Worm (Caenorhabditis elegans) whole organism, late embryonic: ENCODE data around the gene nhr-286.

Source experiments
- F13H6.1 ChIP-seq: sonication (generic microtip); optimal IDR thresholded peaks from 2 replicates; lab custom pipeline; 2016; ENCODE audit warnings: missing genetic modification characterization, missing compliant biosample characterization
- K09A11.1 ChIP-seq: sonication (generic microtip); optimal IDR thresholded peaks from 2 replicates; lab custom pipeline; 2017; ENCODE audit warnings: antibody characterized with exemption, mild to moderate bottlenecking, missing genetic modification characterization, missing compliant biosample characterization; ENCODE audit not compliant: insufficient read depth
- T23F11.4 ChIP-seq: fragments of 200-800 bp; sonication (Bioruptor generic); optimal IDR thresholded peaks from 2 replicates; lab custom pipeline; 2018; ENCODE audit warnings: mild to moderate bottlenecking, missing genetic modification characterization, missing compliant biosample characterization
- Y22D7AL.16 ChIP-seq: sonication (generic microtip); optimal IDR thresholded peaks from 2 replicates; lab custom pipeline; 2016; ENCODE audit warnings: missing genetic modification characterization, missing compliant biosample characterization
- ahr-1 ChIP-seq: sonication (generic microtip); optimal IDR thresholded peaks from 2 replicates; lab custom pipeline; 2016; ENCODE audit warnings: missing genetic modification characterization, missing compliant biosample characterization
- ama-1 ChIP-seq: fragments of 150-350 bp; optimal IDR thresholded peaks from 2 replicates; lab custom pipeline; 2014
- ceh-14 ChIP-seq: sonication (generic microtip); optimal IDR thresholded peaks from 2 replicates; lab custom pipeline; 2016; ENCODE audit warnings: missing genotype, missing genetic modification characterization, missing compliant biosample characterization
- ceh-18 ChIP-seq: sonication (generic microtip); optimal IDR thresholded peaks from 2 replicates; lab custom pipeline; 2016; ENCODE audit warnings: missing genetic modification characterization, missing compliant biosample characterization
- ceh-19 ChIP-seq: fragments of 200-800 bp; sonication (Bioruptor generic); optimal IDR thresholded peaks from 2 replicates; lab custom pipeline; 2018; ENCODE audit warnings: mild to moderate bottlenecking, missing genetic modification characterization, missing compliant biosample characterization
- ceh-22 ChIP-seq: sonication (generic microtip); optimal IDR thresholded peaks from 2 replicates; lab custom pipeline; 2017; ENCODE audit warnings: missing biosample characterization, missing genetic modification characterization
- ceh-30 ChIP-seq: fragments of 150-350 bp; optimal IDR thresholded peaks from 2 replicates; lab custom pipeline; 2014; ENCODE audit warnings: missing biosample characterization, missing genetic modification characterization
- ceh-31 ChIP-seq: sonication (generic microtip); optimal IDR thresholded peaks from 2 replicates; lab custom pipeline; 2016; ENCODE audit warnings: missing genetic modification characterization, missing compliant biosample characterization
- ceh-45 ChIP-seq: fragments of 200-800 bp; sonication (Bioruptor generic); IDR thresholded peaks from 2 replicates; pipeline ENCODE4 v1.3.6; 2022; ENCODE audit warnings: missing genetic modification reagents, missing genetic modification characterization, missing compliant biosample characterization
- ceh-48 ChIP-seq: sonication (generic microtip); optimal IDR thresholded peaks from 2 replicates; lab custom pipeline; 2016; ENCODE audit warnings: missing genetic modification characterization, inconsistent platforms, missing compliant biosample characterization
- ceh-9 ChIP-seq: sonication (generic microtip); optimal IDR thresholded peaks from 2 replicates; lab custom pipeline; 2016; ENCODE audit warnings: mild to moderate bottlenecking, missing genetic modification characterization, inconsistent platforms, missing compliant biosample characterization
- dve-1 ChIP-seq: sonication (generic microtip); optimal IDR thresholded peaks from 2 replicates; lab custom pipeline; 2017; ENCODE audit warnings: antibody characterized with exemption, mild to moderate bottlenecking, missing genetic modification characterization, missing compliant biosample characterization
- elt-2 ChIP-seq: sonication (generic microtip); optimal IDR thresholded peaks from 2 replicates; lab custom pipeline; 2016; ENCODE audit warnings: missing genetic modification reagents, missing genetic modification characterization, missing compliant biosample characterization
- ets-4 ChIP-seq: sonication (generic microtip); optimal IDR thresholded peaks from 2 replicates; lab custom pipeline; 2016; ENCODE audit warnings: missing genetic modification characterization, missing compliant biosample characterization
- eyg-1 ChIP-seq: sonication (generic microtip); optimal IDR thresholded peaks from 2 replicates; lab custom pipeline; 2016; ENCODE audit warnings: missing genotype, missing genetic modification characterization, missing compliant biosample characterization
- fkh-6 ChIP-seq: sonication (generic microtip); optimal IDR thresholded peaks from 2 replicates; lab custom pipeline; 2016; ENCODE audit warnings: missing genetic modification characterization, missing compliant biosample characterization
- hlh-30 ChIP-seq: sonication (generic microtip); optimal IDR thresholded peaks from 2 replicates; lab custom pipeline; 2017; ENCODE audit warnings: antibody characterized with exemption, missing genetic modification characterization, missing compliant biosample characterization; ENCODE audit not compliant: insufficient read depth
- hlh-6 ChIP-seq: sonication (generic microtip); optimal IDR thresholded peaks from 2 replicates; lab custom pipeline; 2016; ENCODE audit warnings: missing genotype, missing genetic modification characterization, missing compliant biosample characterization
- hlh-8 ChIP-seq: sonication (generic microtip); optimal IDR thresholded peaks from 2 replicates; lab custom pipeline; 2016; ENCODE audit warnings: missing genotype, missing genetic modification characterization, missing compliant biosample characterization
- lin-11 ChIP-seq: fragments of 200-800 bp; sonication (Bioruptor generic); optimal IDR thresholded peaks from 2 replicates; lab custom pipeline; 2018; ENCODE audit warnings: mild to moderate bottlenecking, missing genetic modification characterization, missing compliant biosample characterization
- mec-3 ChIP-seq: sonication (generic microtip); optimal IDR thresholded peaks from 2 replicates; lab custom pipeline; 2016; ENCODE audit warnings: borderline replicate concordance, missing genetic modification characterization, missing compliant biosample characterization
- nfya-1 ChIP-seq: sonication (generic microtip); optimal IDR thresholded peaks from 2 replicates; lab custom pipeline; 2017; ENCODE audit warnings: missing genetic modification characterization, mild to moderate bottlenecking, missing compliant biosample characterization, antibody characterized with exemption, moderate library complexity
- nhr-232 ChIP-seq: sonication (generic microtip); optimal IDR thresholded peaks from 2 replicates; lab custom pipeline; 2016; ENCODE audit warnings: missing genetic modification characterization, missing compliant biosample characterization
- npax-4 ChIP-seq: sonication (generic microtip); optimal IDR thresholded peaks from 2 replicates; lab custom pipeline; 2016; ENCODE audit warnings: missing genetic modification characterization, missing compliant biosample characterization
- pha-4 ChIP-seq: fragments of 150-350 bp; optimal IDR thresholded peaks from 2 replicates; lab custom pipeline; 2018; ENCODE audit warnings: missing biosample characterization, missing genetic modification reagents, missing genetic modification characterization
- pros-1 ChIP-seq: fragments of 150-350 bp; optimal IDR thresholded peaks from 2 replicates; lab custom pipeline; 2014; ENCODE audit warnings: missing biosample characterization, missing genetic modification reagents, missing genetic modification characterization
- ref-2 ChIP-seq: sonication (generic microtip); optimal IDR thresholded peaks from 2 replicates; lab custom pipeline; 2016; ENCODE audit warnings: missing genetic modification characterization, missing compliant biosample characterization
- rnt-1 ChIP-seq: sonication (generic microtip); optimal IDR thresholded peaks from 2 replicates; lab custom pipeline; 2016; ENCODE audit warnings: missing genetic modification characterization, missing compliant biosample characterization
- sox-4 ChIP-seq: sonication (generic microtip); optimal IDR thresholded peaks from 2 replicates; lab custom pipeline; 2017; ENCODE audit warnings: mild to moderate bottlenecking, missing genetic modification characterization, inconsistent platforms, missing compliant biosample characterization
- syd-9 ChIP-seq: sonication (generic microtip); optimal IDR thresholded peaks from 2 replicates; lab custom pipeline; 2016; ENCODE audit warnings: mild to moderate bottlenecking, missing genetic modification characterization, moderate library complexity, missing compliant biosample characterization
- tbx-7 ChIP-seq: sonication (generic microtip); optimal IDR thresholded peaks from 2 replicates; lab custom pipeline; 2016; ENCODE audit warnings: missing genotype, missing genetic modification characterization, missing compliant biosample characterization
- ttx-3 ChIP-seq: sonication (generic microtip); optimal IDR thresholded peaks from 2 replicates; lab custom pipeline; 2016; ENCODE audit warnings: missing genetic modification reagents, missing genetic modification characterization, missing compliant biosample characterization
- unc-55 ChIP-seq: sonication (generic microtip); optimal IDR thresholded peaks from 2 replicates; lab custom pipeline; 2017; ENCODE audit warnings: missing biosample characterization, missing genetic modification reagents, missing genetic modification characterization
- unc-86 ChIP-seq: sonication (generic microtip); optimal IDR thresholded peaks from 2 replicates; lab custom pipeline; 2016; ENCODE audit warnings: missing genetic modification characterization, missing compliant biosample characterization

nhr-286 gene

DNA sequence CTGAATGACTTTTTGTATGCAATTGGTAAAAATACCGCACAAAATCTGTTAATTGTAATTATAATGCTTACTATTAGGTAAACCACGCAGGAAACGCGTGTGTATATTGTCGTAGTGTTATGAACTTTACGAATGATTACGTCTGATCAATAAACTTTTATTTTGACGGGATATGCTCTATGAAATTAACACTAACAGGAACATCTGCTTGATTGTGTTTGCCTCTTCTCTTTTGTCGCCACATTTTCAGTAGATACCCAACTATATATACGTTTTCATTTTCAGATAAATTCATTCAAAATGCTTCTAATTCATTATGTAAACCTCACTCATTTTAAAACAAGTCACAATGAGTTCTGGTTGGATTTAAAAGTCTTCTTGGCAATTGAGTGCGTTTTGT, 40.8 kb upstream of the nhr-286 start, which contains the start of gene sre-10:
TSS of gene sre-10 (plus strand) at position 301 of the 400 bp plus-strand sequence.
- TF ChIP-seq ahr-1 (no peak), elt-2 (tag; lab: Kevin White, UChicago) (no peak), syd-9 (tag; lab: Kevin White, UChicago) (no peak)

DNA sequence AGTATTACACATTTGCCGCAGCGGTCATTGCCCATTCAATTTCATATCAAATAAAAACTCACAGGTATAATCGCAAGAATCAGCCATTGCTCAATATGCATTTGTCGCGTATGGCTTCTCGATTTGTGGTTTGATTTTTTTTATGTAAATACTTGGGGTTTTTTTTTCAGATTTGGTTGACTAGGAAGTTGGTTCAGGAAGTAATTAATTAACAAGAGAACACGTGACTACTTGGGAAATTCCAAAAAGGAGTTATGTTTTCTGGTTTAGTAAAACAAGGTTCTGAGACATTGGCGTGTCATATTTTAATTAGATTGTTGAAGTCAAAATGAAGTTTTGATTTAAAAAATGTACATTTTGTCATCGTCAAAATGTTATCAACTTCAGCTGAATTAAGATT, 39.6 kb upstream of the nhr-286 start, which contains the start of gene srx-36:
TSS of gene srx-36 (minus strand) at position 101 of the 400 bp plus-strand sequence.
- no peak for TF ChIP-seq hlh-8 (tag; lab: Kevin White, UChicago)
- TF ChIP-seq F13H6.1, result no peak
- no peak for TF ChIP-seq eyg-1 (tag; lab: Kevin White, UChicago)
- TF ChIP-seq ceh-18 (tag; lab: Kevin White, UChicago), result no peak
- TF ChIP-seq nfya-1 (tag; lab: Kevin White, UChicago), result no peak
- TF ChIP-seq ceh-9 (tag; lab: Kevin White, UChicago), result no peak
- TF ChIP-seq ceh-14, result no peak
- TF ChIP-seq fkh-6 (tag; lab: Kevin White, UChicago), result no peak
- no peak for TF ChIP-seq ceh-30 (tag; lab: Kevin White, UChicago)
- TF ChIP-seq rnt-1 (tag; lab: Kevin White, UChicago), result no peak
- no peak for TF ChIP-seq Y22D7AL.16
- no peak for TF ChIP-seq nhr-232 (tag; lab: Kevin White, UChicago)
- TF ChIP-seq ref-2, result no peak
- no peak for TF ChIP-seq hlh-6 (tag; lab: Kevin White, UChicago)
- TF ChIP-seq K09A11.1 (tag; lab: Kevin White, UChicago), result no peak
- TF ChIP-seq ceh-48 (tag; lab: Kevin White, UChicago), result no peak
- no peak for TF ChIP-seq ama-1
- no peak for TF ChIP-seq elt-2 (tag; lab: Kevin White, UChicago)
- TF ChIP-seq pros-1 (tag; lab: Kevin White, UChicago), result no peak
- TF ChIP-seq dve-1, result no peak

DNA sequence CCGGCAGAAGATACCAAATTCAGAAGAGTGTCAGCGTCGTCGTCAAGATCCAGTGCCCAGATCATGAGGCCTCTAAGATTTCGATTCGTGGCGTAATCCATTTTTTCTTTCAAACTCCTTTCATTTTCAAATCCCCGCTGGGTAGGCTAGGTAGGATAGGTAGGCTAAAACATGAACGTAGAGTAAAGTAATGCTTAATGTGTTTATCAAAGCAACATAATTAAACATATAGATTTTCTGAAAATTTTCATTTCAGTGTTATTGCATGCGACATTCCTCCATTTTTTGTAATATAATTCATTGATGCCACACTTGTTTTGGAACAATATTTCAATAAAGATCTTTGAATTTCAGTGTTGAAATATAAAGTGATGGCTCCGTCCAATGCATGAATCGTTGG, 38.0 kb upstream of the nhr-286 start, which contains the start of gene T01C4.8:
TSS of gene T01C4.8 (minus strand) at position 101 of the 400 bp plus-strand sequence.
- TF ChIP-seq ttx-3, result no peak
- no peak for TF ChIP-seq T23F11.4 (GFP tag; lab: Kevin White, UChicago)
- TF ChIP-seq unc-86, result no peak

DNA sequence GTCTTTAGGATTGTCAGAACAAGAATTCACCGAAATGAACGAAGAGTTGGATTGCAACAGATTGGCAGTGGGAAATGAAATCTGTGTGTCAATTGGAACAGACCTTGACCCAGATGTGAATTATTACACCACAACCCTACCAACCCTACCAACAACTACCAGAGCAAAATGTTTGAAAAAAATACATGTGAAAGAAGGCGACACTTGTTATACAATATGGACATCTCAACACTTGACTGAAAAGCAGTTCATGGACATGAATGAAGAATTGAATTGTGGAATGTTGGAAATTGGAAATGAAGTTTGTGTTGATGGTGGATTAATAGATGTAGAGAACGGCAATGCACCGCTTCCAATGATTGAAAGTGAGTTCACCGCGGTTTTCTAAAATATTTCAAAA, 32.6 kb upstream of the nhr-286 start:
- no peak for TF ChIP-seq tbx-7 (tag; lab: Kevin White, UChicago)

DNA sequence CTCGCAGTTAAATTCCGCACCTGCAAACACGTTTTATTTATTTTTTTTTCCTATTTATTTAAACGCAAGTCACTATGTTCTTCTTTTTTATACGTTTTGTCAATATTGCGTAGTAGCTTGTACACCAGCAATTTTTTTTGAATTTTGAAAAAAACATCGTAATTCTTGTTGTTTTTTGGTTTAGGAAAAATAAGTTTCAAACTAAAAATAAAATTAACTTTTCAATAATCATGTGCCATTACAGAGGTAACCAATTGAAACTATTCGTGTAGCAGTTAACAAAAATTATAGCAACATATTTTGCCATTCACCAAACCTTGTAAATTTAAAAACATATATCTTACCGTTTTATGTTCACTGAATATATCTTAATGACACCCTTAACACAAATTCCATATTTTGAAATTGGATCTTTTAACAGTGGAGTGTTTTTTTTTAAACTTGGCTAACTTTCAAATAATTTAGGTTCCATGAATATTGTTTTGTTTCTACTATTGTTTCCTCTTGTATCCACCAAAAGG, 31.8 kb upstream of the nhr-286 start, which contains the start of gene lmd-5:
TSS of gene lmd-5 (plus strand) at position 471 of the 521 bp plus-strand sequence.
- no peak for TF ChIP-seq npax-4 (tag; lab: Kevin White, UChicago)
- no peak for TF ChIP-seq ets-4 (tag; lab: Kevin White, UChicago)
- TF ChIP-seq ceh-31 (tag; lab: Kevin White, UChicago), result no peak
- no peak for TF ChIP-seq hlh-30
- TF ChIP-seq ceh-45, result no peak
- TF ChIP-seq mec-3 (tag; lab: Kevin White, UChicago), result no peak
- no peak for TF ChIP-seq ceh-9 (tag; lab: Kevin White, UChicago)
- TF ChIP-seq unc-86, result no peak
- no peak for TF ChIP-seq nfya-1 (tag; lab: Kevin White, UChicago)
- TF ChIP-seq ceh-48 (tag; lab: Kevin White, UChicago), result no peak
- TF ChIP-seq pha-4 (tag; lab: Kevin White, UChicago), result no peak
- no peak for TF ChIP-seq ceh-19 (GFP tag; lab: Kevin White, UChicago)
- no peak for TF ChIP-seq ceh-22 (tag; lab: Kevin White, UChicago)
- TF ChIP-seq unc-55, result no peak
- no peak for TF ChIP-seq fkh-6 (tag; lab: Kevin White, UChicago)
- TF ChIP-seq lin-11 (tag; lab: Kevin White, UChicago), result no peak
- TF ChIP-seq pros-1 (tag; lab: Kevin White, UChicago), result no peak
- TF ChIP-seq sox-4, result no peak
- TF ChIP-seq rnt-1 (tag; lab: Kevin White, UChicago), result no peak
- no peak for TF ChIP-seq Y22D7AL.16
